Worm (Caenorhabditis elegans) whole organism, young adult: Measurements from ENCODE around the gene K11H3.3.

ENCODE experiments used
- F57C9.4 ChIP-seq: sonication (generic microtip); optimal IDR thresholded peaks from 2 replicates; lab custom pipeline; 2017; ENCODE audit warnings: mild to moderate bottlenecking, missing genetic modification characterization, missing compliant biosample characterization
- ZK185.1 ChIP-seq: sonication (generic microtip); optimal IDR thresholded peaks from 2 replicates; lab custom pipeline; 2016; ENCODE audit warnings: mild to moderate bottlenecking, missing genetic modification characterization, missing compliant biosample characterization; ENCODE audit not compliant: poor library complexity, severe bottlenecking
- ama-1 ChIP-seq, 3 experiments: fragments of 150-350 bp in 1 of 3; sonication (generic microtip) in 2 of 3; optimal IDR thresholded peaks; 2 replicates each; lab custom pipeline; 2014 to 2018; ENCODE audit warnings: missing biosample characterization in 2 of 3, missing genetic modification characterization in 2 of 3, missing genetic modification reagents in 2 of 3
- ceh-27 ChIP-seq: fragments of 200-800 bp; sonication (Bioruptor generic); optimal IDR thresholded peaks from 2 replicates; lab custom pipeline; 2018; ENCODE audit warnings: mild to moderate bottlenecking, missing genetic modification characterization, moderate library complexity, missing compliant biosample characterization
- ets-4 ChIP-seq: fragments of 200-800 bp; sonication (Bioruptor generic); optimal IDR thresholded peaks from 2 replicates; lab custom pipeline; 2018; ENCODE audit warnings: mild to moderate bottlenecking, missing genetic modification characterization, missing compliant biosample characterization
- pbrm-1 ChIP-seq: fragments of 200-800 bp; sonication (Bioruptor generic); IDR thresholded peaks from 2 replicates; pipeline ENCODE4 v1.3.6; 2022; ENCODE audit warnings: missing genetic modification reagents, missing genetic modification characterization, missing compliant biosample characterization
- repo-1 ChIP-seq: sonication (generic microtip); optimal IDR thresholded peaks from 2 replicates; lab custom pipeline; 2017; ENCODE audit warnings: mild to moderate bottlenecking, missing genetic modification characterization, missing compliant biosample characterization

DNA sequence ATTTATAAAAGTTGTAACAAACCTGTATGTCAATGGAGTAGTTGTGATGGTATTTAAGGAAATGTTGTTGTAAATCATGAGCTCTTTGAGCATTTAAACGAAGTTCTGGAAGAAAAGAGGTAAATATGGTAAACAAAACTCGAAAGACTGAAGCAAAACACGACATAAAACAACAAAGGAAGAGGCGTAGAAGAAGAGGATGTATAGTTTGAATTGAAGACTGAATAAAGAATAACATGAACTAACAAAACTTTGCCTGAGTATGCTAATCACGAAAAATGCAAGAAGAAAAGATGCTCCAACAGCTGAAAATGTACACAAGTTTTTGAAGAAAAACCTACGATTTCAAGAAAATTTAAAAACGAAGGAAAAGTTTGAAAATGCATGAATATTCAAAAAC is 19.4 kb downstream of the K11H3.3 start, which contains the start of gene ZK757.1:
- TF ChIP-seq F57C9.4 (no peak), ceh-27 (no peak), ZK185.1 (tag; lab: Kevin White, UChicago) (no peak), ama-1 (optimal IDR thresholded peaks at IDR 0.05; lab: Kevin White, UChicago) (no peak), ama-1 (GFP tag; optimal IDR thresholded peaks at IDR 0.05; lab: Kevin White, UChicago) (no peak), pbrm-1 (GFP tag; lab: Robert Waterston, UW) (no peak), ets-4 (no peak), repo-1 (no peak)
